Fruit fly (Drosophila melanogaster) whole organism, embryonic: ENCODE measurements around the gene CG3032.
A peak's percentile ranks its signal among the peaks of the same experiment; 100 is the strongest.

Source experiments
- BEAF-32 ChIP-seq: fragments of 200-800 bp; sonication (Bioruptor generic); optimal IDR thresholded peaks from 3 replicates; lab custom pipeline; 2017; ENCODE audit warnings: missing biosample characterization, missing genetic modification characterization, mild to moderate bottlenecking, moderate library complexity, missing genetic modification reagents
- Blimp-1 ChIP-seq: fragments of 200-800 bp; sonication (Bioruptor generic); optimal IDR thresholded peaks from 3 replicates; lab custom pipeline; 2018; ENCODE audit warnings: missing biosample characterization, missing genetic modification characterization, mild to moderate bottlenecking, moderate library complexity, missing genetic modification reagents
- CG11398 ChIP-seq: fragments of 200-800 bp; sonication (Bioruptor generic); optimal IDR thresholded peaks from 2 replicates; lab custom pipeline; 2016; ENCODE audit warnings: missing biosample characterization, missing genetic modification characterization
- CG12071 ChIP-seq: fragments of 200-800 bp; sonication (Bioruptor generic); optimal IDR thresholded peaks from 3 replicates; lab custom pipeline; 2018; ENCODE audit warnings: missing biosample characterization, mild to moderate bottlenecking, missing genetic modification characterization
- CG12219 ChIP-seq: fragments of 200-800 bp; sonication (Bioruptor generic); optimal IDR thresholded peaks from 3 replicates; lab custom pipeline; 2018; ENCODE audit warnings: missing biosample characterization, mild to moderate bottlenecking, missing genetic modification characterization
- CG13287 ChIP-seq: fragments of 200-800 bp; sonication (Bioruptor generic); IDR thresholded peaks from 2 replicates; pipeline ENCODE4 v1.3.6; 2022; ENCODE audit warnings: missing biosample characterization, missing genetic modification characterization; ENCODE audit not compliant: partially characterized antibody
- CG14860 ChIP-seq: fragments of 200-800 bp; sonication (Bioruptor generic); IDR thresholded peaks from 3 replicates; pipeline ENCODE4 v1.3.6; 2022; ENCODE audit warnings: missing biosample characterization, missing genetic modification characterization; ENCODE audit not compliant: partially characterized antibody
- CG15073 ChIP-seq: fragments of 200-800 bp; sonication (Bioruptor generic); optimal IDR thresholded peaks from 2 replicates; lab custom pipeline; 2016; ENCODE audit warnings: missing biosample characterization, missing genetic modification characterization
- CG1529 ChIP-seq: fragments of 200-800 bp; sonication (Bioruptor generic); optimal IDR thresholded peaks from 3 replicates; lab custom pipeline; 2018; ENCODE audit warnings: missing biosample characterization, missing genetic modification characterization
- CG17361 ChIP-seq: fragments of 200-800 bp; sonication (Bioruptor generic); IDR thresholded peaks from 3 replicates; pipeline ENCODE4 v1.3.6; 2022; ENCODE audit warnings: missing biosample characterization, missing genetic modification characterization
- CG17802 ChIP-seq: fragments of 200-800 bp; sonication (Bioruptor generic); optimal IDR thresholded peaks from 2 replicates; lab custom pipeline; 2018; ENCODE audit warnings: missing biosample characterization, mild to moderate bottlenecking, missing genetic modification characterization, moderate library complexity
- CG17829 ChIP-seq: fragments of 200-800 bp; optimal IDR thresholded peaks from 2 replicates; lab custom pipeline; 2019; ENCODE audit warnings: missing biosample characterization, mild to moderate bottlenecking, missing genetic modification characterization, moderate library complexity
- CG3065 ChIP-seq: fragments of 200-800 bp; sonication (Bioruptor generic); optimal IDR thresholded peaks from 2 replicates; lab custom pipeline; 2016; ENCODE audit warnings: missing biosample characterization, missing genetic modification characterization
- CG32532 ChIP-seq: fragments of 200-800 bp; sonication (Bioruptor generic); IDR thresholded peaks from 2 replicates; pipeline ENCODE4 v1.3.6; 2022; ENCODE audit warnings: missing biosample characterization, missing genetic modification characterization
- CG3407 ChIP-seq: fragments of 200-800 bp; sonication (Bioruptor generic); optimal IDR thresholded peaks from 2 replicates; lab custom pipeline; 2018; ENCODE audit warnings: missing biosample characterization, mild to moderate bottlenecking, missing genetic modification characterization
- CG4820 ChIP-seq: fragments of 200-800 bp; sonication (Bioruptor generic); optimal IDR thresholded peaks from 3 replicates; lab custom pipeline; 2016; ENCODE audit warnings: missing biosample characterization, missing genetic modification characterization
- Fer1 ChIP-seq: fragments of 200-800 bp; sonication (Bioruptor generic); optimal IDR thresholded peaks from 2 replicates; lab custom pipeline; 2017; ENCODE audit warnings: missing biosample characterization, mild to moderate bottlenecking, missing genetic modification characterization
- H2.0 ChIP-seq: fragments of 200-800 bp; sonication (Bioruptor generic); IDR thresholded peaks from 2 replicates; pipeline ENCODE4 v1.3.6; 2022; ENCODE audit warnings: missing biosample characterization, missing genetic modification characterization
- HLH4C ChIP-seq: fragments of 200-800 bp; sonication (Bioruptor generic); IDR thresholded peaks from 3 replicates; pipeline ENCODE4 v1.3.6; 2022; ENCODE audit warnings: missing biosample characterization, missing genetic modification characterization; ENCODE audit not compliant: partially characterized antibody
- Hand ChIP-seq: fragments of 200-800 bp; sonication (Bioruptor generic); optimal IDR thresholded peaks from 2 replicates; lab custom pipeline; 2017; ENCODE audit warnings: mild to moderate bottlenecking, missing biosample characterization, missing genetic modification reagents, missing genetic modification characterization
- Hmx ChIP-seq: fragments of 200-800 bp; sonication (Bioruptor generic); optimal IDR thresholded peaks from 2 replicates; lab custom pipeline; 2016; ENCODE audit warnings: missing biosample characterization, missing genetic modification characterization
- MTF-1 ChIP-seq: fragments of 200-800 bp; sonication (Bioruptor generic); optimal IDR thresholded peaks from 2 replicates; lab custom pipeline; 2018; ENCODE audit warnings: missing biosample characterization, mild to moderate bottlenecking, missing genetic modification characterization, borderline replicate concordance
- Nf-YB ChIP-seq: fragments of 200-800 bp; sonication (Bioruptor generic); optimal IDR thresholded peaks from 3 replicates; lab custom pipeline; 2019; ENCODE audit warnings: missing biosample characterization, mild to moderate bottlenecking, missing genetic modification characterization, moderate library complexity
- Rx ChIP-seq: fragments of 200-800 bp; sonication (Bioruptor generic); IDR thresholded peaks from 2 replicates; pipeline ENCODE4 v1.3.6; 2022; ENCODE audit warnings: missing biosample characterization, missing genetic modification characterization
- Scr ChIP-seq: fragments of 200-800 bp; sonication (Bioruptor generic); IDR thresholded peaks from 2 replicates; pipeline ENCODE4 v1.3.6; 2022; ENCODE audit warnings: missing biosample characterization, missing genetic modification characterization; ENCODE audit not compliant: partially characterized antibody
- Ssrp ChIP-seq: fragments of 200-800 bp; sonication (Bioruptor generic); optimal IDR thresholded peaks from 2 replicates; lab custom pipeline; 2018; ENCODE audit warnings: missing biosample characterization, mild to moderate bottlenecking, missing genetic modification characterization, moderate library complexity
- Usf ChIP-seq: fragments of 200-800 bp; sonication (Bioruptor generic); optimal IDR thresholded peaks from 2 replicates; lab custom pipeline; 2017; ENCODE audit warnings: missing genotype, missing biosample characterization, missing genetic modification characterization
- ac ChIP-seq: fragments of 200-800 bp; sonication (Bioruptor generic); optimal IDR thresholded peaks from 3 replicates; lab custom pipeline; 2017; ENCODE audit warnings: missing biosample characterization, mild to moderate bottlenecking, missing genetic modification characterization
- amos ChIP-seq: fragments of 200-800 bp; sonication (Bioruptor generic); IDR thresholded peaks from 2 replicates; pipeline ENCODE4 v1.3.6; 2022; ENCODE audit warnings: missing biosample characterization, missing genetic modification characterization; ENCODE audit not compliant: partially characterized antibody
- az2 ChIP-seq: fragments of 200-800 bp; sonication (Bioruptor generic); optimal IDR thresholded peaks from 3 replicates; lab custom pipeline; 2016; ENCODE audit warnings: missing biosample characterization, missing genetic modification characterization
- bsh ChIP-seq, 2 experiments: fragments of 200-800 bp; sonication (Bioruptor generic); optimal IDR thresholded peaks; 2 replicates each; lab custom pipeline; 2017 to 2018; ENCODE audit warnings: mild to moderate bottlenecking in 2 of 2, missing biosample characterization in 2 of 2, missing genetic modification characterization in 2 of 2, moderate library complexity in 1 of 2
- chm ChIP-seq: fragments of 200-800 bp; sonication (Bioruptor generic); IDR thresholded peaks from 2 replicates; pipeline ENCODE4 v1.3.6; 2022; ENCODE audit warnings: missing biosample characterization, missing genetic modification characterization
- croc ChIP-seq: fragments of 200-800 bp; sonication (Bioruptor generic); conservative IDR thresholded peaks from 3 replicates; pipeline ENCODE4 v1.3.6; 2022; ENCODE audit warnings: missing biosample characterization, missing genetic modification characterization
- dan ChIP-seq: fragments of 200-800 bp; sonication (Bioruptor generic); IDR thresholded peaks from 2 replicates; pipeline ENCODE4 v1.3.6; 2022; ENCODE audit warnings: missing biosample characterization, missing genetic modification characterization
- gfzf ChIP-seq: fragments of 200-800 bp; sonication (Bioruptor generic); optimal IDR thresholded peaks from 2 replicates; lab custom pipeline; 2016; ENCODE audit warnings: missing biosample characterization, mild to moderate bottlenecking, missing genetic modification characterization, moderate library complexity
- h ChIP-seq: fragments of >200 bp; optimal IDR thresholded peaks from 2 replicates; lab custom pipeline; 2017
- knrl ChIP-seq: fragments of 200-800 bp; sonication (Bioruptor generic); IDR thresholded peaks from 3 replicates; pipeline ENCODE4 v1.3.6; 2022; ENCODE audit warnings: missing biosample characterization, missing genetic modification characterization; ENCODE audit not compliant: partially characterized antibody
- lov ChIP-seq, 2 experiments: fragments of 200-800 bp in 1 of 2; fragments of >200 bp in 1 of 2; sonication (Bioruptor generic) in 1 of 2; IDR thresholded peaks in 1 of 2; optimal IDR thresholded peaks in 1 of 2; 2 replicates in 1 of 2; 3 replicates in 1 of 2; pipeline versions ENCODE4 v1.3.6 to Lab custom; 2017 to 2022; ENCODE audit warnings: missing biosample characterization in 1 of 2, missing genetic modification characterization in 1 of 2
- nom ChIP-seq: fragments of 200-800 bp; sonication (Bioruptor generic); optimal IDR thresholded peaks from 2 replicates; lab custom pipeline; 2017; ENCODE audit warnings: missing biosample characterization, missing genetic modification characterization, mild to moderate bottlenecking, moderate library complexity, missing genetic modification reagents
- org-1 ChIP-seq: fragments of 200-800 bp; sonication (Bioruptor generic); optimal IDR thresholded peaks from 2 replicates; lab custom pipeline; 2017; ENCODE audit warnings: missing biosample characterization, missing genetic modification characterization
- sim ChIP-seq: fragments of 200-800 bp; sonication (Bioruptor generic); IDR thresholded peaks from 2 replicates; pipeline ENCODE4 v1.3.6; 2022; ENCODE audit warnings: missing biosample characterization, missing genetic modification characterization
- sisA ChIP-seq: fragments of 200-800 bp; sonication (Bioruptor generic); IDR thresholded peaks from 2 replicates; pipeline ENCODE4 v1.3.6; 2022; ENCODE audit warnings: missing biosample characterization, missing genetic modification characterization
- sug ChIP-seq: fragments of 200-800 bp; optimal IDR thresholded peaks from 2 replicates; lab custom pipeline; 2019; ENCODE audit warnings: missing biosample characterization, mild to moderate bottlenecking, missing genetic modification characterization, moderate library complexity
- trh ChIP-seq: fragments of 200-800 bp; sonication (Bioruptor generic); optimal IDR thresholded peaks from 2 replicates; lab custom pipeline; 2016; ENCODE audit warnings: missing biosample characterization, missing genetic modification characterization
- wdn ChIP-seq: fragments of 200-800 bp; sonication (Bioruptor generic); IDR thresholded peaks from 2 replicates; pipeline ENCODE4 v1.3.6; 2022; ENCODE audit warnings: missing biosample characterization, missing genetic modification characterization
- zen ChIP-seq: fragments of 200-800 bp; sonication (Bioruptor generic); optimal IDR thresholded peaks from 3 replicates; lab custom pipeline; 2018; ENCODE audit warnings: missing biosample characterization, mild to moderate bottlenecking, missing genetic modification characterization, moderate library complexity
- zfh1 ChIP-seq: fragments of 200-800 bp; sonication (Bioruptor generic); IDR thresholded peaks from 3 replicates; pipeline ENCODE4 v1.3.6; 2022; ENCODE audit warnings: missing biosample characterization, missing genetic modification characterization

CG3032 gene

dm6 chrX:6985182-6985851 lies 28.4 kb downstream of the CG3032 start (continued):
- TF ChIP-seq Nf-YB = peak; percentile 59
- peak; percentile 7 for TF ChIP-seq Hand (GFP tag; lab: Kevin White, UChicago)
- peak; percentile 10; the same call in 1 of the 2 replicates for TF ChIP-seq CG13287
- peak; percentile 37 for TF ChIP-seq CG3065
- peak; percentile 66 for TF ChIP-seq H2.0
- TF ChIP-seq zfh1 (GFP tag; lab: Robert Waterston, UW) = peak; percentile 85
- no peak for TF ChIP-seq lov (optimal IDR thresholded peaks at IDR 0.05; lab: Kevin White, UChicago)
- TF ChIP-seq lov (GFP tag; IDR thresholded peaks at IDR 0.05; lab: Robert Waterston, UW) = peak; percentile 79; the same call in 2 of the 3 replicates
- peak; percentile 72 for TF ChIP-seq Usf (GFP tag; lab: Kevin White, UChicago)
- peak; percentile 80; the same call in 1 of the 2 replicates for TF ChIP-seq chm (GFP tag; lab: Robert Waterston, UW)
- TF ChIP-seq MTF-1 (GFP tag; lab: Kevin White, UChicago) = peak; percentile 24
- peak; percentile 53; the same call in 1 of the 2 replicates for TF ChIP-seq amos (GFP tag; lab: Robert Waterston, UW)
- peak; percentile 77 for TF ChIP-seq sisA (GFP tag; lab: Robert Waterston, UW)
- TF ChIP-seq CG17829 (tag; lab: Kevin White, UChicago) = peak; percentile 88
- peak; percentile 40; the same call in 1 of the 2 replicates for TF ChIP-seq wdn (GFP tag; lab: Robert Waterston, UW)
- no peak for TF ChIP-seq sug (tag; lab: Kevin White, UChicago)
- peak; percentile 36 for TF ChIP-seq Hmx (GFP tag; lab: Kevin White, UChicago)
- peak; percentile 65 for TF ChIP-seq CG12219 (GFP tag; lab: Kevin White, UChicago)
- peak; percentile 85 for TF ChIP-seq Blimp-1
- peak; percentile 42 for TF ChIP-seq CG15073
- TF ChIP-seq CG11398 (GFP tag; lab: Kevin White, UChicago) = peak; percentile 74
- TF ChIP-seq nom = peak; percentile 32
- TF ChIP-seq org-1 (GFP tag; lab: Kevin White, UChicago) = peak; percentile 64
- peak; percentile 39; the same call in 1 of the 2 replicates for TF ChIP-seq Rx (GFP tag; lab: Robert Waterston, UW)
- TF ChIP-seq CG4820 = peak; percentile 80
- peak; percentile 44; the same call in 1 of the 2 replicates for TF ChIP-seq Scr
- peak; percentile 82 for TF ChIP-seq CG1529 (GFP tag; lab: Kevin White, UChicago)
- TF ChIP-seq ac (GFP tag; lab: Kevin White, UChicago) = no peak
- peak; percentile 54 for TF ChIP-seq CG32532
- peak; percentile 81 to 94 for TF ChIP-seq bsh (GFP tag; optimal IDR thresholded peaks at IDR 0.05; lab: Kevin White, UChicago)
- TF ChIP-seq CG3407 (GFP tag; lab: Kevin White, UChicago) = peak; percentile 82
- TF ChIP-seq h (lab: Kevin White, UChicago) = no peak
- no peak for TF ChIP-seq gfzf (GFP tag; lab: Kevin White, UChicago)
- TF ChIP-seq CG17802 (tag; lab: Kevin White, UChicago) = peak; percentile 50
- TF ChIP-seq BEAF-32 (GFP tag; lab: Kevin White, UChicago) = no peak
- peak; percentile 80 for TF ChIP-seq CG17361 (GFP tag; lab: Robert Waterston, UW)
- no peak for TF ChIP-seq CG12071 (GFP tag; lab: Kevin White, UChicago)
- TF ChIP-seq Fer1 (GFP tag; lab: Kevin White, UChicago) = peak; percentile 9
- TF ChIP-seq sim (GFP tag; lab: Robert Waterston, UW) = 0 out of 2 replicates have a peak, but pooled peaks have one; percentile 12
- TF ChIP-seq HLH4C (GFP tag; lab: Robert Waterston, UW) = peak; percentile 54; the same call in 2 of the 3 replicates
- peak; percentile 41 for TF ChIP-seq zen (tag; lab: Kevin White, UChicago)
- TF ChIP-seq knrl (GFP tag; lab: Robert Waterston, UW) = no peak
- peak; percentile 51; the same call in 1 of the 3 replicates for TF ChIP-seq CG14860 (GFP tag; lab: Robert Waterston, UW)
- TF ChIP-seq az2 = peak; percentile 87
- TF ChIP-seq croc (GFP tag; lab: Robert Waterston, UW) = peak; percentile 83
- no peak; the same call in 1 of the 2 replicates for TF ChIP-seq dan (GFP tag; lab: Robert Waterston, UW)
- peak; percentile 21 for TF ChIP-seq trh (GFP tag; lab: Kevin White, UChicago)
- TF ChIP-seq Ssrp (tag; lab: Kevin White, UChicago) = peak; percentile 79
